Worm (Caenorhabditis elegans) whole organism, L4 larva: ENCODE results near the gene T02H6.6.

Experiments used
- F26F4.8 ChIP-seq: fragments of 200-800 bp; sonication (Bioruptor generic); conservative IDR thresholded peaks from 2 replicates; pipeline ENCODE4 v1.3.6; 2022; ENCODE audit warnings: missing genetic modification characterization, missing compliant biosample characterization
- T20F7.1 ChIP-seq: fragments of 200-800 bp; sonication (Bioruptor generic); optimal IDR thresholded peaks from 2 replicates; lab custom pipeline; 2018; ENCODE audit warnings: mild to moderate bottlenecking, missing genetic modification characterization, missing compliant biosample characterization
- aly-2 ChIP-seq: sonication (generic microtip); optimal IDR thresholded peaks from 2 replicates; lab custom pipeline; 2018; ENCODE audit warnings: missing biosample characterization, missing genetic modification characterization
- egl-43 ChIP-seq: fragments of 200-800 bp; sonication (Bioruptor generic); IDR thresholded peaks from 2 replicates; pipeline ENCODE4 v1.3.6; 2022; ENCODE audit warnings: missing genetic modification reagents, missing genetic modification characterization, missing compliant biosample characterization
- fos-1 ChIP-seq: fragments of 150-350 bp; optimal IDR thresholded peaks from 2 replicates; lab custom pipeline; 2014; ENCODE audit warnings: missing biosample characterization, missing genetic modification characterization
- hmg-1.1 ChIP-seq: fragments of 200-800 bp; sonication (Bioruptor generic); IDR thresholded peaks from 2 replicates; pipeline ENCODE4 v1.3.6; 2022; ENCODE audit warnings: missing genetic modification reagents, missing genetic modification characterization, missing compliant biosample characterization
- mdt-29 ChIP-seq: fragments of 200-800 bp; sonication (Bioruptor generic); IDR thresholded peaks from 2 replicates; pipeline ENCODE4 v1.3.6; 2022; ENCODE audit warnings: missing genetic modification reagents, missing genetic modification characterization, missing compliant biosample characterization
- nhr-76 ChIP-seq: fragments of 150-350 bp; optimal IDR thresholded peaks from 2 replicates; lab custom pipeline; 2014; ENCODE audit warnings: missing biosample characterization, missing genetic modification characterization
- nhr-77 ChIP-seq: fragments of 150-350 bp; optimal IDR thresholded peaks from 2 replicates; lab custom pipeline; 2014; ENCODE audit warnings: missing biosample characterization, missing genetic modification characterization
- pha-4 ChIP-seq, 2 experiments: fragments of 150-350 bp in 1 of 2; fragments of 200-800 bp in 1 of 2; sonication (Bioruptor generic) in 1 of 2; IDR thresholded peaks in 1 of 2; optimal IDR thresholded peaks in 1 of 2; 2 replicates each; pipeline versions ENCODE4 v1.3.6 to Lab custom; 2014 to 2022; ENCODE audit warnings: missing genetic modification characterization in 2 of 2, missing genetic modification reagents in 2 of 2, missing biosample characterization in 1 of 2, missing compliant biosample characterization in 1 of 2
- snpc-4 ChIP-seq: fragments of 150-350 bp; optimal IDR thresholded peaks from 2 replicates; lab custom pipeline; 2014; ENCODE audit warnings: missing biosample characterization, missing genetic modification characterization
- vab-7 ChIP-seq: fragments of 200-800 bp; sonication (Bioruptor generic); IDR thresholded peaks from 2 replicates; pipeline ENCODE4 v1.3.6; 2022; ENCODE audit warnings: missing genetic modification reagents, missing genetic modification characterization, missing compliant biosample characterization
- zag-1 ChIP-seq: fragments of 150-350 bp; optimal IDR thresholded peaks from 2 replicates; lab custom pipeline; 2014; ENCODE audit warnings: missing biosample characterization, missing genetic modification characterization

DNA sequence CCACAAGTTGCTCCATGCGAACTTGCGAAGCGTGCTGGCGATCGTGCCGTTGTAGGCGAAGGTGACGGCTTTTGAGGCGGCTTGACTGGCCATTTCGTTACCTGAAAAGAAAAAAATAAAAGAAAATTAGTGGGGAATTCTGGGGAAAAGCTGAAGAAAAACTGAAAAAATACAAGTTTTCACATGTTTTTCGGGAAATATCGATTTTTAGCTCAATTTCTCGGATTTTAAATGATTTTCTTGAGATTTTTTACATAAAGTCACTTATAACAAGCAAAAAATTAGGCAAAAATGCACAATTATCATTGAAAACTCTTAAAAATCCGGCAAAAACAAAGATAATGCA lies 17.4 kb downstream of the T02H6.6 start, which contains the start of gene T02H6.11:
- TF ChIP-seq pha-4 (GFP tag; IDR thresholded peaks at IDR 0.05; lab: Robert Waterston, UW), result no peak
- no peak for TF ChIP-seq pha-4 (tag; optimal IDR thresholded peaks at IDR 0.05; lab: Kevin White, UChicago)
- TF ChIP-seq F26F4.8, result no peak
- TF ChIP-seq T20F7.1, result no peak
- no peak for TF ChIP-seq hmg-1.1 (GFP tag; lab: Robert Waterston, UW)
- TF ChIP-seq snpc-4 (tag; lab: Kevin White, UChicago), result no peak
- TF ChIP-seq nhr-77, result no peak
- TF ChIP-seq egl-43 (GFP tag; lab: Robert Waterston, UW), result no peak
- TF ChIP-seq mdt-29 (GFP tag; lab: Robert Waterston, UW), result no peak
- no peak for TF ChIP-seq nhr-76 (tag; lab: Kevin White, UChicago)
- TF ChIP-seq fos-1 (tag; lab: Kevin White, UChicago), result no peak
- TF ChIP-seq aly-2 (tag; lab: Kevin White, UChicago), result no peak
- TF ChIP-seq vab-7 (GFP tag; lab: Robert Waterston, UW), result no peak
- TF ChIP-seq zag-1, result no peak
